Worm (Caenorhabditis elegans) whole organism, L4/young adult: Measurements from ENCODE around the gene F02C12.1.

Source experiments
- W03F9.2 ChIP-seq: fragments of 150-350 bp; optimal IDR thresholded peaks from 2 replicates; lab custom pipeline; 2014; ENCODE audit warnings: missing biosample characterization, missing genetic modification characterization
- dao-5 ChIP-seq: sonication (generic microtip); optimal IDR thresholded peaks from 2 replicates; lab custom pipeline; 2016; ENCODE audit warnings: missing genotype, missing genetic modification characterization, moderate library complexity, missing compliant biosample characterization
- him-1 ChIP-seq: sonication (generic microtip); optimal IDR thresholded peaks from 2 replicates; lab custom pipeline; 2016; ENCODE audit warnings: missing genotype, missing genetic modification reagents, missing genetic modification characterization, missing compliant biosample characterization

F02C12.1 gene

ce11 chrX:13376851-13377250, 25.0 kb upstream of the F02C12.1 start, which contains the start of the genes C49F8.14 and gem-1:
Gene C49F8.14, minus strand, starts transcription at chrX:13376949.
Gene gem-1, minus strand, starts transcription at chrX:13376992.
- TF ChIP-seq W03F9.2 (tag; lab: Kevin White, UChicago) (no peak), dao-5 (tag; lab: Kevin White, UChicago) (no peak), him-1 (tag; lab: Kevin White, UChicago) (no peak)

- TF ChIP-seq dao-5 (tag; lab: Kevin White, UChicago) (no peak), W03F9.2 (tag; lab: Kevin White, UChicago) (no peak), him-1 (tag; lab: Kevin White, UChicago) (no peak)
Measured at ce11 chrX:13379072-13379471, 22.8 kb upstream of the F02C12.1 start.

- TF ChIP-seq W03F9.2 (tag; lab: Kevin White, UChicago) = no peak
- no peak for TF ChIP-seq him-1 (tag; lab: Kevin White, UChicago)
- no peak for TF ChIP-seq dao-5 (tag; lab: Kevin White, UChicago)
Measured at ce11 chrX:13380988-13381742, 20.7 kb upstream of the F02C12.1 start.

- TF ChIP-seq him-1 (tag; lab: Kevin White, UChicago) (no peak), dao-5 (tag; lab: Kevin White, UChicago) (no peak), W03F9.2 (tag; lab: Kevin White, UChicago) (no peak)
Measured at ce11 chrX:13383273-13383672, 18.6 kb upstream of the F02C12.1 start.

DNA sequence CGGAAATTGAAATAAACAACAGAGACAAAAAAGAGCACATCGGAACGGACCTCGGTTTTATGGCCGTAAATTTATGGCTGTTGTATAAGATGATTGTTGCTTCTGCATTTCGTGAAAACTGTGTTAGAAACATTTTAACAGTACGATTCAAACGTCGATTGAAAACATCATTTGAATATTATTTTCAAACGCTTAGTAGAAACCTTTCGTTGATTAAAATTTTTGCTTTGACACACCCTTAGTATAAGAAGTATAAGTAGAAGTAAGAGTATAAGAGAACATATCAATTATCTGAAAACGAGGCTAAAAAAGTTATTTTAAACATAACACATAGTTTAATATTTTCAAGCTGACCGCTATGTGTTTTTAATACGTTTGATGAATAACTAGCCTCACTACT, 17.1 kb upstream of the F02C12.1 start:
- TF ChIP-seq him-1 (tag; lab: Kevin White, UChicago) = no peak
- TF ChIP-seq dao-5 (tag; lab: Kevin White, UChicago) = no peak
- no peak for TF ChIP-seq W03F9.2 (tag; lab: Kevin White, UChicago)

ce11 chrX:13387497-13387953, 14.4 kb upstream of the F02C12.1 start, which contains the start of gene C49F8.3:
Gene C49F8.3, minus strand, starts transcription at chrX:13387547.
- TF ChIP-seq dao-5 (tag; lab: Kevin White, UChicago) (no peak), him-1 (tag; lab: Kevin White, UChicago) (no peak), W03F9.2 (tag; lab: Kevin White, UChicago) (no peak)

DNA sequence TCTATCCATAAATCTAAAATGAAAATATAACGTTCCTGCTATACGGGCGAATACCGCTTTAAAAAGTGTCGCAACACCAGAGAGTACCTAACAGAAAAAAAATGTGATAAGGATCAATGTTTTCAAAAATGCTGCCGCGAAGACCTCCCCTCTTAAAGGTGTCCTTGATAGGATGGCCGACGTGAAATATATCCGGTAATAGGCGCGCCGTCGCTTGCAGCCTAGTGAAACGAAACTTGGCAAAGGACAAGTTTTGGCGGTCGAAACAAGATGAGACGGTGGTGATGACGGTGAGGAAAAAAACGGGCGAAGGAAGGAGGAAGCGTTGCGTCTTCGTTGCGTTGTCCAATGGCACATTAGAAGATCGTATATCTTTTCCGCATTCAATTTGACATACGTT, 13.1 kb upstream of the F02C12.1 start:
- TF ChIP-seq dao-5 (tag; lab: Kevin White, UChicago) (no peak), him-1 (tag; lab: Kevin White, UChicago) (no peak), W03F9.2 (tag; lab: Kevin White, UChicago) (no peak)

DNA sequence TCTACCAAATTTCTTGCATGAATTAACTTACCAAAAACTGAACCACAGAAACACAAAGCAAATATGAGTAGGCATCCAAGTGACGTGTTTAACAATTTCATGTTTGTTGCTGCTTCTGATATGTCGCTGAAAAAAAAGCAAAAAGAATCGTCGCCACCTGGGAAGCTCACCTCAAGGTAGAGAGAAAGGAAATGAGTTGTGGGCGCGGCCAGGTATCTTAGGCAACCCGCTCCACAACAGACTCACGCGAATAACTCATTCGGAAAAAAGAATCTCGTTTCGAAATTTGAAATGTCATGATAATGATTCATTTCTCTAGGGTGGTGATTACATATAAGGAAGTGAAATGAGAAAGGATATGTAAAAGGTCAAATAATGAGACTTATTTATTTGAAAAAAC, 6.9 kb upstream of the F02C12.1 start, which contains the start of gene irld-2:
Gene irld-2, minus strand, starts transcription at position 101 of the 400 bp plus-strand sequence.
- TF ChIP-seq W03F9.2 (tag; lab: Kevin White, UChicago) = no peak
- no peak for TF ChIP-seq dao-5 (tag; lab: Kevin White, UChicago)

ce11 chrX:13396550-13397023, 5.3 kb upstream of the F02C12.1 start, which contains the start of gene F02C12.3:
Gene F02C12.3, plus strand, starts transcription at chrX:13396973.
- TF ChIP-seq him-1 (tag; lab: Kevin White, UChicago) (no peak), W03F9.2 (tag; lab: Kevin White, UChicago) (peak; percentile 52)

DNA sequence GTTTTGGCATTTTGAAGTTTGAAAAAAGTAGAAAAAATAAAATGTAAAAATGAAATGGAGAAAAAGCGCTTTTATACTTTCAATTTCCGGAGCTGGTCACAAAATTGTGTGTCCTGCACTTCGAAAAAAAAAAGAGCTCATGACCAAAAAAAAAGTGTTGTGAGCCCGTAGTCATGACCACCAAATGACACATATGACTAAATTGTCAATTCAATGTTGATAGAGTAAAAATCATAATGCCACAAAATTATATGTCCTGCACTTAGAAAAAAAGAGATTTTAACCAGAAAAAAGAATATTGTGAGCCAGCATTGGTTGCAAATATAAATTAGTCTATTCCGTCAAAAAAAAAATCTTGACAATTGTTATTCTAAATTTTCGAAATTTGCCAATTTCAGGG, 2.7 kb upstream of the F02C12.1 start, which contains the start of gene F02C12.2:
Gene F02C12.2, minus strand, starts transcription at position 101 of the 400 bp plus-strand sequence.
- no peak for TF ChIP-seq W03F9.2 (tag; lab: Kevin White, UChicago)

- no peak for TF ChIP-seq dao-5 (tag; lab: Kevin White, UChicago)
- no peak for TF ChIP-seq him-1 (tag; lab: Kevin White, UChicago)
- peak; percentile 10 for TF ChIP-seq W03F9.2 (tag; lab: Kevin White, UChicago)
Measured at ce11 chrX:13401311-13401710, 572 bp upstream of the F02C12.1 start.

ce11 chrX:13409543-13409942, 7.7 kb downstream of the F02C12.1 start, which contains the start of the genes cyp-13B1 and C29F7.1:
Gene cyp-13B1, minus strand, starts transcription at chrX:13409643.
Gene C29F7.1, plus strand, starts transcription at chrX:13409936.
- TF ChIP-seq dao-5 (tag; lab: Kevin White, UChicago) (no peak), W03F9.2 (tag; lab: Kevin White, UChicago) (no peak), him-1 (tag; lab: Kevin White, UChicago) (no peak)

DNA sequence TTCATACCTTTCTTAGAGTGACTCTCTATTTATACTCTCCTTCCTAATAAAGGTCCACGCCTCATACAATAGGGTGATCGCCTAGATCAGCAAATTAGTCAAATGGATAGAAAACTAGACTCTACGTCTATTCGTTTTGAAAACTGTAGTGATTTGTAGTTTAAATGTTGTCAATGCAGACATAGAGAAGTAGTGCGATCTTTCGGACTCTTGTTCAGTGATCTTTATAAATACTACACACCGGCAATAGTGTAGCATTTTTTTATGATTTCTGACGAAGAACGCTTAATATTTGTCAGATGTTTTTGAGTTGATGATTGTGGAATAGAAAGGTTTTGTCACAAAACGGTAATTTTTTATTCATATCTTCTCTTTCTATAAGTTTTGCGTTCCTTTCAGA, 9.4 kb downstream of the F02C12.1 start:
- TF ChIP-seq him-1 (tag; lab: Kevin White, UChicago) (no peak), W03F9.2 (tag; lab: Kevin White, UChicago) (no peak), dao-5 (tag; lab: Kevin White, UChicago) (no peak)
